Worm (Caenorhabditis elegans) whole organism, late embryonic: ENCODE data around the gene Y57G11A.5.

Experiments
- C08G9.2 ChIP-seq: sonication (generic microtip); optimal IDR thresholded peaks from 2 replicates; lab custom pipeline; 2016; ENCODE audit warnings: mild to moderate bottlenecking, missing genetic modification characterization, moderate library complexity, missing compliant biosample characterization
- C38D4.7 ChIP-seq: fragments of 200-800 bp; sonication (Bioruptor generic); optimal IDR thresholded peaks from 2 replicates; lab custom pipeline; 2018; ENCODE audit warnings: mild to moderate bottlenecking, missing genetic modification characterization, moderate library complexity, missing compliant biosample characterization
- F13H6.1 ChIP-seq: sonication (generic microtip); optimal IDR thresholded peaks from 2 replicates; lab custom pipeline; 2016; ENCODE audit warnings: missing genetic modification characterization, missing compliant biosample characterization
- K02D7.2 ChIP-seq: sonication (generic microtip); optimal IDR thresholded peaks from 2 replicates; lab custom pipeline; 2017; ENCODE audit warnings: mild to moderate bottlenecking, missing genetic modification characterization, missing compliant biosample characterization
- T23F11.4 ChIP-seq: fragments of 200-800 bp; sonication (Bioruptor generic); optimal IDR thresholded peaks from 2 replicates; lab custom pipeline; 2018; ENCODE audit warnings: mild to moderate bottlenecking, missing genetic modification characterization, missing compliant biosample characterization
- Y22D7AL.16 ChIP-seq: sonication (generic microtip); optimal IDR thresholded peaks from 2 replicates; lab custom pipeline; 2016; ENCODE audit warnings: missing genetic modification characterization, missing compliant biosample characterization
- ceh-22 ChIP-seq: sonication (generic microtip); optimal IDR thresholded peaks from 2 replicates; lab custom pipeline; 2017; ENCODE audit warnings: missing biosample characterization, missing genetic modification characterization
- ceh-34 ChIP-seq: sonication (generic microtip); optimal IDR thresholded peaks from 2 replicates; lab custom pipeline; 2016; ENCODE audit warnings: mild to moderate bottlenecking, missing genetic modification characterization, missing compliant biosample characterization
- ceh-45 ChIP-seq: fragments of 200-800 bp; sonication (Bioruptor generic); IDR thresholded peaks from 2 replicates; pipeline ENCODE4 v1.3.6; 2022; ENCODE audit warnings: missing genetic modification reagents, missing genetic modification characterization, missing compliant biosample characterization
- ceh-48 ChIP-seq: sonication (generic microtip); optimal IDR thresholded peaks from 2 replicates; lab custom pipeline; 2016; ENCODE audit warnings: missing genetic modification characterization, inconsistent platforms, missing compliant biosample characterization
- ceh-6 ChIP-seq: fragments of 200-800 bp; sonication (Bioruptor generic); optimal IDR thresholded peaks from 2 replicates; lab custom pipeline; 2018; ENCODE audit warnings: mild to moderate bottlenecking, missing genetic modification characterization, missing compliant biosample characterization
- che-1 ChIP-seq: sonication (generic microtip); optimal IDR thresholded peaks from 2 replicates; lab custom pipeline; 2016; ENCODE audit warnings: mild to moderate bottlenecking, missing genetic modification characterization, missing compliant biosample characterization
- dmd-4 ChIP-seq: sonication (generic microtip); optimal IDR thresholded peaks from 2 replicates; lab custom pipeline; 2016; ENCODE audit warnings: borderline replicate concordance, missing genetic modification characterization, missing compliant biosample characterization
- dve-1 ChIP-seq: sonication (generic microtip); optimal IDR thresholded peaks from 2 replicates; lab custom pipeline; 2017; ENCODE audit warnings: antibody characterized with exemption, mild to moderate bottlenecking, missing genetic modification characterization, missing compliant biosample characterization
- elt-2 ChIP-seq: sonication (generic microtip); optimal IDR thresholded peaks from 2 replicates; lab custom pipeline; 2016; ENCODE audit warnings: missing genetic modification reagents, missing genetic modification characterization, missing compliant biosample characterization
- fax-1 ChIP-seq: sonication (generic microtip); optimal IDR thresholded peaks from 2 replicates; lab custom pipeline; 2016; ENCODE audit warnings: missing genotype, missing genetic modification characterization, missing compliant biosample characterization
- fkh-6 ChIP-seq: sonication (generic microtip); optimal IDR thresholded peaks from 2 replicates; lab custom pipeline; 2016; ENCODE audit warnings: missing genetic modification characterization, missing compliant biosample characterization
- hlh-13 ChIP-seq: fragments of 200-800 bp; sonication (Bioruptor generic); optimal IDR thresholded peaks from 2 replicates; lab custom pipeline; 2018; ENCODE audit warnings: mild to moderate bottlenecking, missing genetic modification characterization, missing compliant biosample characterization
- hlh-15 ChIP-seq: sonication (generic microtip); optimal IDR thresholded peaks from 2 replicates; lab custom pipeline; 2016; ENCODE audit warnings: missing genetic modification characterization, missing compliant biosample characterization
- hlh-6 ChIP-seq: sonication (generic microtip); optimal IDR thresholded peaks from 2 replicates; lab custom pipeline; 2016; ENCODE audit warnings: missing genotype, missing genetic modification characterization, missing compliant biosample characterization
- lim-6 ChIP-seq: sonication (generic microtip); optimal IDR thresholded peaks from 2 replicates; lab custom pipeline; 2016; ENCODE audit warnings: missing genetic modification characterization, missing compliant biosample characterization
- madf-2 ChIP-seq: sonication (generic microtip); optimal IDR thresholded peaks from 2 replicates; lab custom pipeline; 2017; ENCODE audit warnings: missing genetic modification characterization, missing compliant biosample characterization
- mec-3 ChIP-seq: sonication (generic microtip); optimal IDR thresholded peaks from 2 replicates; lab custom pipeline; 2016; ENCODE audit warnings: borderline replicate concordance, missing genetic modification characterization, missing compliant biosample characterization
- nfya-1 ChIP-seq: sonication (generic microtip); optimal IDR thresholded peaks from 2 replicates; lab custom pipeline; 2017; ENCODE audit warnings: missing genetic modification characterization, mild to moderate bottlenecking, missing compliant biosample characterization, antibody characterized with exemption, moderate library complexity
- nhr-11 ChIP-seq: fragments of 150-350 bp; optimal IDR thresholded peaks from 2 replicates; lab custom pipeline; 2014; ENCODE audit warnings: missing biosample characterization, missing genetic modification characterization
- nhr-232 ChIP-seq: sonication (generic microtip); optimal IDR thresholded peaks from 2 replicates; lab custom pipeline; 2016; ENCODE audit warnings: missing genetic modification characterization, missing compliant biosample characterization
- odd-2 ChIP-seq: sonication (generic microtip); optimal IDR thresholded peaks from 2 replicates; lab custom pipeline; 2017; ENCODE audit warnings: antibody characterized with exemption, mild to moderate bottlenecking, missing genetic modification characterization, missing compliant biosample characterization
- pag-3 ChIP-seq: sonication (generic microtip); optimal IDR thresholded peaks from 2 replicates; lab custom pipeline; 2016; ENCODE audit warnings: missing compliant biosample characterization, missing genetic modification characterization, borderline replicate concordance
- pat-9 ChIP-seq: fragments of 200-800 bp; sonication (Bioruptor generic); optimal IDR thresholded peaks from 2 replicates; lab custom pipeline; 2018; ENCODE audit warnings: mild to moderate bottlenecking, missing genetic modification characterization, moderate library complexity, missing compliant biosample characterization
- pax-1 ChIP-seq: fragments of 150-350 bp; optimal IDR thresholded peaks from 2 replicates; lab custom pipeline; 2014; ENCODE audit warnings: missing biosample characterization, missing genetic modification characterization
- pqm-1 ChIP-seq: sonication (generic microtip); optimal IDR thresholded peaks from 2 replicates; lab custom pipeline; 2016; ENCODE audit warnings: missing genetic modification characterization, missing compliant biosample characterization
- pros-1 ChIP-seq: fragments of 150-350 bp; optimal IDR thresholded peaks from 2 replicates; lab custom pipeline; 2014; ENCODE audit warnings: missing biosample characterization, missing genetic modification reagents, missing genetic modification characterization
- rnt-1 ChIP-seq: sonication (generic microtip); optimal IDR thresholded peaks from 2 replicates; lab custom pipeline; 2016; ENCODE audit warnings: missing genetic modification characterization, missing compliant biosample characterization
- sdc-2 ChIP-seq: sonication (generic microtip); optimal IDR thresholded peaks from 2 replicates; lab custom pipeline; 2016; ENCODE audit warnings: missing genotype, missing genetic modification characterization, missing compliant biosample characterization
- syd-9 ChIP-seq: sonication (generic microtip); optimal IDR thresholded peaks from 2 replicates; lab custom pipeline; 2016; ENCODE audit warnings: mild to moderate bottlenecking, missing genetic modification characterization, moderate library complexity, missing compliant biosample characterization
- tbx-2 ChIP-seq: sonication (generic microtip); optimal IDR thresholded peaks from 2 replicates; lab custom pipeline; 2016; ENCODE audit warnings: missing genetic modification characterization, missing compliant biosample characterization
- tbx-7 ChIP-seq: sonication (generic microtip); optimal IDR thresholded peaks from 2 replicates; lab custom pipeline; 2016; ENCODE audit warnings: missing genotype, missing genetic modification characterization, missing compliant biosample characterization
- unc-3 ChIP-seq, 2 experiments: fragments of 200-800 bp in 1 of 2; sonication (Bioruptor generic) in 1 of 2; sonication (generic microtip) in 1 of 2; conservative IDR thresholded peaks in 1 of 2; optimal IDR thresholded peaks in 1 of 2; 2 replicates each; pipeline versions ENCODE4 v1.3.6 to Lab custom; 2016 to 2022; ENCODE audit warnings: missing compliant biosample characterization in 2 of 2, missing genetic modification characterization in 2 of 2, missing genetic modification reagents in 1 of 2
- unc-42 ChIP-seq: sonication (generic microtip); optimal IDR thresholded peaks from 2 replicates; lab custom pipeline; 2016; ENCODE audit warnings: missing genotype, missing genetic modification characterization, missing compliant biosample characterization
- unc-55 ChIP-seq: sonication (generic microtip); optimal IDR thresholded peaks from 2 replicates; lab custom pipeline; 2017; ENCODE audit warnings: missing biosample characterization, missing genetic modification reagents, missing genetic modification characterization
- unc-86 ChIP-seq: sonication (generic microtip); optimal IDR thresholded peaks from 2 replicates; lab custom pipeline; 2016; ENCODE audit warnings: missing genetic modification characterization, missing compliant biosample characterization
- zip-5 ChIP-seq: sonication (generic microtip); optimal IDR thresholded peaks from 2 replicates; lab custom pipeline; 2016; ENCODE audit warnings: missing genetic modification characterization, missing compliant biosample characterization
- ztf-16 ChIP-seq: sonication (generic microtip); optimal IDR thresholded peaks from 2 replicates; lab custom pipeline; 2017; ENCODE audit warnings: missing genetic modification characterization, missing compliant biosample characterization

Gene Y57G11A.5

ce11 chrIV:14496494-14496893, 15.8 kb downstream of the Y57G11A.5 start (continued):
- TF ChIP-seq unc-3 (GFP tag; conservative IDR thresholded peaks at IDR 0.05; lab: Robert Waterston, UW) = no peak
- no peak for TF ChIP-seq unc-3 (tag; optimal IDR thresholded peaks at IDR 0.05; lab: Kevin White, UChicago)
- no peak for TF ChIP-seq pat-9
- TF ChIP-seq ceh-48 = no peak
- TF ChIP-seq tbx-2 (tag; lab: Kevin White, UChicago) = peak; percentile 69
- no peak for TF ChIP-seq K02D7.2 (tag; lab: Kevin White, UChicago)
- no peak for TF ChIP-seq ceh-45 (GFP tag; lab: Robert Waterston, UW)
- no peak for TF ChIP-seq Y22D7AL.16 (tag; lab: Kevin White, UChicago)
- TF ChIP-seq che-1 = no peak
- TF ChIP-seq rnt-1 (tag; lab: Kevin White, UChicago) = peak; percentile 36
- TF ChIP-seq pax-1 (tag; lab: Kevin White, UChicago) = no peak
- TF ChIP-seq tbx-7 (tag; lab: Kevin White, UChicago) = no peak

- TF ChIP-seq hlh-13 (GFP tag; lab: Kevin White, UChicago) (no peak), nhr-232 (tag; lab: Kevin White, UChicago) (no peak), pqm-1 (tag; lab: Kevin White, UChicago) (no peak), unc-86 (no peak), dmd-4 (tag; lab: Kevin White, UChicago) (no peak), syd-9 (tag; lab: Kevin White, UChicago) (no peak), lim-6 (tag; lab: Kevin White, UChicago) (no peak), odd-2 (tag; lab: Kevin White, UChicago) (no peak), fax-1 (tag; lab: Kevin White, UChicago) (no peak), che-1 (no peak), tbx-7 (tag; lab: Kevin White, UChicago) (no peak), dve-1 (tag; lab: Kevin White, UChicago) (no peak), ceh-34 (tag; lab: Kevin White, UChicago) (no peak), hlh-15 (no peak), ceh-22 (tag; lab: Kevin White, UChicago) (no peak), pag-3 (tag; lab: Kevin White, UChicago) (no peak), C08G9.2 (tag; lab: Kevin White, UChicago) (no peak), unc-55 (GFP tag; lab: Kevin White, UChicago) (no peak), ceh-45 (GFP tag; lab: Robert Waterston, UW) (no peak)
Observed at ce11 chrIV:14495474-14495873, 16.8 kb downstream of the Y57G11A.5 start.

- TF ChIP-seq unc-42 (tag; lab: Kevin White, UChicago) (no peak), unc-55 (GFP tag; lab: Kevin White, UChicago) (no peak), C38D4.7 (GFP tag; lab: Kevin White, UChicago) (no peak), nfya-1 (peak; percentile 77), F13H6.1 (no peak), sdc-2 (no peak), ceh-34 (tag; lab: Kevin White, UChicago) (no peak)
Observed at ce11 chrIV:14491135-14491534, 21.2 kb downstream of the Y57G11A.5 start.

- no peak for TF ChIP-seq madf-2 (tag; lab: Kevin White, UChicago)
- no peak for TF ChIP-seq fkh-6 (tag; lab: Kevin White, UChicago)
- no peak for TF ChIP-seq ceh-6 (GFP tag; lab: Kevin White, UChicago)
- TF ChIP-seq unc-3 (GFP tag; conservative IDR thresholded peaks at IDR 0.05; lab: Robert Waterston, UW) = no peak
- no peak for TF ChIP-seq unc-3 (tag; optimal IDR thresholded peaks at IDR 0.05; lab: Kevin White, UChicago)
- no peak for TF ChIP-seq mec-3
- TF ChIP-seq ceh-45 (GFP tag; lab: Robert Waterston, UW) = no peak
- no peak for TF ChIP-seq T23F11.4 (GFP tag; lab: Kevin White, UChicago)
- TF ChIP-seq pros-1 (tag; lab: Kevin White, UChicago) = no peak
- TF ChIP-seq nhr-232 (tag; lab: Kevin White, UChicago) = no peak
- TF ChIP-seq zip-5 (tag; lab: Kevin White, UChicago) = no peak
- no peak for TF ChIP-seq nhr-11 (tag; lab: Kevin White, UChicago)
- TF ChIP-seq unc-86 = no peak
- TF ChIP-seq elt-2 = no peak
- no peak for TF ChIP-seq ztf-16
- no peak for TF ChIP-seq tbx-2 (tag; lab: Kevin White, UChicago)
- TF ChIP-seq hlh-6 (tag; lab: Kevin White, UChicago) = no peak
- TF ChIP-seq pax-1 (tag; lab: Kevin White, UChicago) = no peak
Observed at ce11 chrIV:14483427-14483826, 28.9 kb downstream of the Y57G11A.5 start.
